Worm (Caenorhabditis elegans) whole organism, mixed stage, embryonic: ENCODE results near the gene cyld-1.
A peak's percentile ranks its signal among the peaks of the same experiment; 100 is the strongest.

Experiments
- M03D4.4 ChIP-seq: sonication (generic microtip); optimal IDR thresholded peaks from 2 replicates; lab custom pipeline; 2017; ENCODE audit warnings: mild to moderate bottlenecking, missing genetic modification characterization, missing compliant biosample characterization
- blmp-1 ChIP-seq: fragments of 150-350 bp; optimal IDR thresholded peaks from 2 replicates; lab custom pipeline; 2014; ENCODE audit warnings: missing biosample characterization, missing genetic modification characterization
- ceh-39 ChIP-seq: fragments of 150-350 bp; optimal IDR thresholded peaks from 2 replicates; lab custom pipeline; 2014; ENCODE audit warnings: missing biosample characterization, missing genetic modification characterization
- ceh-43 ChIP-seq: fragments of 200-800 bp; sonication (Bioruptor generic); optimal IDR thresholded peaks from 2 replicates; lab custom pipeline; 2018; ENCODE audit warnings: mild to moderate bottlenecking, missing genetic modification characterization, moderate library complexity, missing compliant biosample characterization
- ceh-83 ChIP-seq: fragments of 200-800 bp; sonication (Bioruptor generic); optimal IDR thresholded peaks from 2 replicates; lab custom pipeline; 2018; ENCODE audit warnings: mild to moderate bottlenecking, missing genetic modification characterization, missing compliant biosample characterization
- ces-1 ChIP-seq: fragments of 150-350 bp; optimal IDR thresholded peaks from 2 replicates; lab custom pipeline; 2014; ENCODE audit warnings: missing biosample characterization, missing genetic modification reagents, missing genetic modification characterization
- cnd-1 ChIP-seq: fragments of 200-800 bp; sonication (Bioruptor generic); optimal IDR thresholded peaks from 2 replicates; lab custom pipeline; 2018; ENCODE audit warnings: mild to moderate bottlenecking, missing genetic modification characterization, missing compliant biosample characterization
- drap-1 ChIP-seq: fragments of 200-800 bp; sonication (Bioruptor generic); optimal IDR thresholded peaks from 3 replicates; lab custom pipeline; 2018; ENCODE audit warnings: mild to moderate bottlenecking, missing genetic modification characterization, missing compliant biosample characterization
- elt-1 ChIP-seq: sonication (generic microtip); optimal IDR thresholded peaks from 2 replicates; lab custom pipeline; 2017; ENCODE audit warnings: missing genetic modification characterization, mild to moderate bottlenecking, missing compliant biosample characterization, antibody characterized with exemption, moderate library complexity, borderline replicate concordance; ENCODE audit not compliant: insufficient read depth
- elt-3 ChIP-seq: fragments of 150-350 bp; optimal IDR thresholded peaks from 2 replicates; lab custom pipeline; 2014; ENCODE audit warnings: missing biosample characterization, missing genetic modification characterization
- flh-1 ChIP-seq: fragments of 200-800 bp; sonication (Bioruptor generic); optimal IDR thresholded peaks from 2 replicates; lab custom pipeline; 2018; ENCODE audit warnings: mild to moderate bottlenecking, missing genetic modification characterization, moderate library complexity, missing compliant biosample characterization
- ham-2 ChIP-seq: fragments of 200-800 bp; sonication (Bioruptor generic); optimal IDR thresholded peaks from 2 replicates; lab custom pipeline; 2018; ENCODE audit warnings: mild to moderate bottlenecking, missing genetic modification characterization, missing compliant biosample characterization
- hlh-1 ChIP-seq: fragments of 150-350 bp; optimal IDR thresholded peaks from 2 replicates; lab custom pipeline; 2014; ENCODE audit warnings: missing biosample characterization, missing genetic modification reagents, missing genetic modification characterization
- lin-13 ChIP-seq: fragments of 150-350 bp; optimal IDR thresholded peaks from 2 replicates; lab custom pipeline; 2014; ENCODE audit warnings: missing biosample characterization, missing genetic modification characterization
- lsy-2 ChIP-seq: fragments of 150-350 bp; optimal IDR thresholded peaks from 2 replicates; lab custom pipeline; 2014; ENCODE audit warnings: missing biosample characterization, missing genetic modification characterization
- mab-5 ChIP-seq: fragments of 150-350 bp; optimal IDR thresholded peaks from 2 replicates; lab custom pipeline; 2014; ENCODE audit warnings: missing biosample characterization, missing genetic modification characterization
- mep-1 ChIP-seq: fragments of 150-350 bp; optimal IDR thresholded peaks from 2 replicates; lab custom pipeline; 2017; ENCODE audit warnings: missing biosample characterization, missing genetic modification reagents, missing genetic modification characterization, inconsistent platforms
- mls-2 ChIP-seq: sonication (generic microtip); optimal IDR thresholded peaks from 2 replicates; lab custom pipeline; 2016; ENCODE audit warnings: mild to moderate bottlenecking, missing genetic modification characterization, moderate library complexity, missing compliant biosample characterization
- nhr-2 ChIP-seq: fragments of 150-350 bp; optimal IDR thresholded peaks from 2 replicates; lab custom pipeline; 2014; ENCODE audit warnings: missing biosample characterization, missing genetic modification characterization
- nhr-237 ChIP-seq: fragments of 150-350 bp; optimal IDR thresholded peaks from 2 replicates; lab custom pipeline; 2014; ENCODE audit warnings: missing biosample characterization, missing genetic modification characterization
- pha-4 ChIP-seq: fragments of 150-350 bp; optimal IDR thresholded peaks from 2 replicates; lab custom pipeline; 2018; ENCODE audit warnings: missing biosample characterization, missing genetic modification reagents, missing genetic modification characterization
- sem-2 ChIP-seq: fragments of 200-800 bp; sonication (Bioruptor generic); optimal IDR thresholded peaks from 2 replicates; lab custom pipeline; 2018; ENCODE audit warnings: mild to moderate bottlenecking, missing genetic modification characterization, missing compliant biosample characterization
- snpc-4 ChIP-seq: fragments of 150-350 bp; optimal IDR thresholded peaks from 2 replicates; lab custom pipeline; 2014; ENCODE audit warnings: missing biosample characterization, missing genetic modification characterization
- sptf-1 ChIP-seq: sonication (generic microtip); optimal IDR thresholded peaks from 2 replicates; lab custom pipeline; 2017; ENCODE audit warnings: mild to moderate bottlenecking, missing genetic modification characterization, moderate library complexity, missing compliant biosample characterization
- unc-62 ChIP-seq: fragments of 150-350 bp; optimal IDR thresholded peaks from 2 replicates; lab custom pipeline; 2014; ENCODE audit warnings: missing biosample characterization, missing genetic modification reagents, missing genetic modification characterization
- zip-8 ChIP-seq: fragments of 150-350 bp; optimal IDR thresholded peaks from 2 replicates; lab custom pipeline; 2014; ENCODE audit warnings: missing biosample characterization, missing genetic modification characterization
- ztf-11 ChIP-seq: fragments of 150-350 bp; optimal IDR thresholded peaks from 2 replicates; lab custom pipeline; 2014; ENCODE audit warnings: missing biosample characterization, missing genetic modification characterization

cyld-1 gene

DNA sequence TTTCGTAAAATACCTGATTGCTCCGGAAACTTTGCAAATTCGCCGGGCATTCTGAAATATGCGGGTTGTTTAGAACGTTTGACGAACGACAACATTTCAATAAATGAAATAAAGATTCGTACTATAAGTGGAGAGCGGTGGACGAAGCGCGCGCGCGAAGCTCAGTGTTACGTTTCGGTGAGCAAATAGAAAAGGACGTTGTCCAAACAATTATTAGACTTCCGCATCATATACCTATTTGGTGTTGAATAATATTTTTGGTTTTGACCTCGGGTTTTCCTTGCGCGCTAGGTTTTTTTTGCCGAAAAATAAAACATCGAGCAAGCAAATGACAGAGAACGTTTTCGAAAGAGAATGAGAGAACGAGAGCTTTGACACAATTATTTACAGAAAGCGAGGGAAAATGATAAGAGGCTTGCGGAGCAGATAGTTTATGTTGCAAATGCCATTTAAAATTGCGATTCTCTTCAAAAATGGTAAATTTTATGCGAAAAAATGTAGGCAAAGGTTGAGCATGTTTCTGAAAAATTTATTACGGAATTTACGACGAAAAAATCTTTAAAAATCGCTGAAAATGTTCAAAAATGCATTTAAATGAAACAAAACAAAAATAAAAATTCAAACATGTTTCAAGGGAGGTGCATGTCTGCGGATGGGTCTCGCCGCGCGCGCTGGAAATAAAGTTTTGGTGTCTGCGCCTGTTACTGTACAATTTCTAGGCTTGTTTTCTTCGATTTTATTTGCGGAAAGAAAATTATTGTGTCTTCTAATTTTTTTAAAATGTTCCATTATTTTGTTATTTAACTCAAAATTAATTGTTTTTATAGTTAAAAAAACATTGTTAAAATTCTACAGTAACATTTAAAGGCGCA is at the start of gene cyld-1, which contains the start of gene F40F12.9:
cyld-1 (minus strand) TSS at position 51 of the 872 bp plus-strand sequence.
F40F12.9 (plus strand) TSS at position 721 of the 872 bp plus-strand sequence.
- no peak for TF ChIP-seq hlh-1 (tag; lab: Kevin White, UChicago)

DNA sequence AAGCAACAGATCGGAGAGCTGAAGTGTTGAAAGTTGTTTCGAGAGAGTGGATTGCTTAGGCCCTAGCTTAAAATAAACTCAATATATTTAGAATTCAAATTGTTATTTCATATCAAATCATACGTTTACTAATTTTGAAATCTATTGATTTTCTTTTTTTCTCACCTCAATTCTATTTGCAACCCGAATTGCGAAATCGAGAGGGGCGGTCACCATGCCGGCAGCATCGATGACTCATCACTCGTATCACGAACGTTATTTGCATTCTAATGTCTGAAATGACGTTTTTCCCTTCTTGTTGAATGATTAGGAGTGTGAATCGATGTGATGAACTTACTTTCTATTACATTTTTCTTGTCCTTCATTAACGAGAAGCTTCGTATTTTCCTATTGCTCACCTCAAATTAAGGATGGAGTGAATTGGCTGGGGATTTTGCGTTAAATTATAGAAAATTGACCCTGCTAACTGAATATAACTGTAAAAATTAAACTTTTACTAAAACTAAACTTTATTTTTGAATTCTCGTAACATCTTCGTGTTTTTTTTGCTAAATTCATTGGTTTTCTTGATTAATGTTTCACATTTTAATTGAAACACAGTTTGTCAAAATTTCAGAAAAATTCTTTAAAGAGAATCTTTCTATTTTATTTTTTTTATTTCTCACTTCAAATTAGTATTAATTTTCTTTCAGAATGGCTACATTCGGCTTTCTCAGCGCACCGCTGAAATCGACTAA is 46.4 kb upstream of the cyld-1 start, which contains the start of gene alx-1:
alx-1 (plus strand) TSS at position 687 of the 737 bp plus-strand sequence.
- TF ChIP-seq mls-2 (tag; lab: Kevin White, UChicago) (no peak), sptf-1 (tag; lab: Kevin White, UChicago) (no peak), ham-2 (GFP tag; lab: Kevin White, UChicago) (no peak), ceh-39 (tag; lab: Kevin White, UChicago) (no peak), zip-8 (tag; lab: Kevin White, UChicago) (no peak), flh-1 (no peak), unc-62 (GFP tag; lab: Kevin White, UChicago) (no peak), ceh-83 (GFP tag; lab: Kevin White, UChicago) (no peak), cnd-1 (tag; lab: Kevin White, UChicago) (no peak), pha-4 (tag; lab: Kevin White, UChicago) (no peak), sem-2 (no peak)

DNA sequence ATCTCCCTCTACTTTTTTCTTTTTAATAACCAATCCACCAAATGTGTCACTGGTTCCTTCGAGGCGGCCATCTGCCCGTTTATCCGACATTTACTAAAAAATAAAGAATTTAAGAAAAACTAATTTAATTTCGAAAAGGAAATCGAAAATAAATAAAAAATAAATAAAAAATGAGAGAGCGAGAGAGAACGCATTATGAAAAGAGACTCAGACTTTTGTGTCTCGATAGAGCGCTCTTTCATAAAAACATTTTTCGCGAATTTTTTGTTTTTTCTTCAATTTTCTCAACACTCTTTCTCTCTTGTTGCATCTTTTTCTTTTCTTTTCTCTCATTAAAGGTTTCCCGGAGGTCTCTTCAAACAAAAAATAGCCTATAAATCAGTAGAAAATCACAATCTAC is 45.7 kb upstream of the cyld-1 start, which contains the start of gene mog-1:
mog-1 (minus strand) TSS at position 93 of the 400 bp plus-strand sequence.
- TF ChIP-seq lsy-2 (peak; percentile 36), ces-1 (GFP tag; lab: Kevin White, UChicago) (peak; percentile 50), flh-1 (no peak), elt-3 (no peak)

DNA sequence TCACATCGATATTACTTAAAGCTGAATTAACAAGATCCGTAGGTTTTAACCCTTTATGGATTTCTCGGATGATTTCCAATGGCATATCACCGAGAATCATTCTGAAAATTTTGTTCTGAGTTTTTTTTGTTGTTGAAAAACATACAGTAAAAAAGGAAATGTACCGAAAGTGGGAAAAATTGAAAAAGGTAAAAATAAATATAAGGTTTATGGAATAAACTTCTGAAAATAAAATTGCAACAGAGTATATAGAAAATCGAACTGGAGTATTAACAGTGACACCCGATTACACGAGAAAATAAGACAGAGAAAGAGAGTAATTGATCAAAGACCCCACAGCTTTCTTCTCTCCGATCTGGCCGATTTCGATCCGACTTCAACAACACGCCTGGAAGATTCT is 41.4 kb upstream of the cyld-1 start, which contains the start of gene K03H1.11:
K03H1.11 (minus strand) TSS at position 101 of the 400 bp plus-strand sequence.
- no peak for TF ChIP-seq mep-1
- TF ChIP-seq drap-1: no peak
- no peak for TF ChIP-seq M03D4.4 (tag; lab: Kevin White, UChicago)
- no peak for TF ChIP-seq ceh-39 (tag; lab: Kevin White, UChicago)
- no peak for TF ChIP-seq blmp-1 (tag; lab: Kevin White, UChicago)
- no peak for TF ChIP-seq unc-62 (GFP tag; lab: Kevin White, UChicago)
- no peak for TF ChIP-seq nhr-237 (tag; lab: Kevin White, UChicago)
- no peak for TF ChIP-seq ztf-11
- TF ChIP-seq zip-8 (tag; lab: Kevin White, UChicago): no peak
- TF ChIP-seq nhr-2 (tag; lab: Kevin White, UChicago): no peak
- no peak for TF ChIP-seq flh-1
- no peak for TF ChIP-seq ceh-43
- TF ChIP-seq snpc-4 (tag; lab: Kevin White, UChicago): no peak
- TF ChIP-seq pha-4 (tag; lab: Kevin White, UChicago): no peak
- no peak for TF ChIP-seq mab-5
- no peak for TF ChIP-seq cnd-1 (tag; lab: Kevin White, UChicago)
- TF ChIP-seq lsy-2: no peak
- no peak for TF ChIP-seq lin-13 (tag; lab: Kevin White, UChicago)
- TF ChIP-seq elt-3: no peak

DNA sequence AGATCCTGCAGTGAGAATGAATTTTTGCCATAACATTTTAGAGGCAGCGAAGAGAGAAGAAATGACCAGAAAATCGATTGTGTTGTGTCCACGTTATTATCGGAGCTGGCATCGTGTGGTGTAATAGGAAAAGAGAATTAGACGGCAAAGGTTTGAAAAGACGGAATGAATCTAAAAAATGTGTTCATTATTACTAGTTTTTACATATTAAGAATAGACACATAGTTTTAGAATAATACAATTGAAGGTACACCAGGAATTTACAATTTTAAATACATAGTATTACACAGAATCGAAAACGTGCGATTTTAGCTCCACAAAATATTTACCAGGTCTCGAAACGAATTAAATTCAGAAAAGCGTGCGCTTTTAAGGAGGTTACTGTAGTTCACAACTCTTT is 39.8 kb upstream of the cyld-1 start, which contains the start of gene K03H1.13:
K03H1.13 (minus strand) TSS at position 101 of the 400 bp plus-strand sequence.
- no peak for TF ChIP-seq ceh-43
- peak; percentile 21 for TF ChIP-seq ceh-39 (tag; lab: Kevin White, UChicago)
- no peak for TF ChIP-seq ces-1 (GFP tag; lab: Kevin White, UChicago)

DNA sequence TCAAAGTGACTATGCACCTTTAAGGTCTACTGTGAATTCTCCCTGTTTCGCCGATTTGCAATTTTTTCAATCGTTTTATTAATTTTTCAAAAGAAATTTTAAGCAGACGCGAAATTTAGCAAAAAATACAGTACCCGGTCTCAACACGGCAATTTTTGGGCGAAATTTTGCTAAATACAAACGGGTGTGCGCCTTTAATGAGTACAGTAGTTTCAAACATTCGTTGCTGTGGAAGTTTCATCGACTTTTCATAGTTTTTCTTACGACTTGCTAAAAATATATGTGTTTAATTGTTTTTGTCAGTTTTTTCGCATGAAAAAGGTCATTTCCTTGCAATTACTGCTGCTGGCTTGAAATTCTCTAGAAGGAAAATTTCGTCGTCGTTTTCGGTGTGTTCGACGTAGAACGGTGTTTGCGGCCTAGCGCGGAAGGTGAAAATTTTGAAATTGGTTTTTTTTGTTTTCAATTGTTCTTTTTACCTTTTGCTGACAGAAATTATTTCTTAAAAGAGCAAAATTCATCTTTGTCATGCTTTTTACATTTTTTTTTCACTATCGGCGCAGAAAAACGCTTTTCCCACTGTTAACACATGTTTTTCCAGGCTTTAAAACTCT is 36.5 kb upstream of the cyld-1 start, which contains the start of gene K03H1.7:
K03H1.7 (plus strand) TSS at position 600 of the 614 bp plus-strand sequence.
- TF ChIP-seq lin-13 (tag; lab: Kevin White, UChicago) (no peak), elt-1 (no peak), snpc-4 (tag; lab: Kevin White, UChicago) (no peak)
